Fruit fly (Drosophila melanogaster) whole organism, wandering third instar larva: ENCODE measurements around the gene CG33648.

Source experiments
- Abd-B ChIP-seq: fragments of >200 bp; optimal IDR thresholded peaks from 2 replicates; lab custom pipeline; 2017; ENCODE audit warnings: missing biosample characterization, missing genetic modification characterization
- CG32264 ChIP-seq: fragments of 200-800 bp; sonication (Bioruptor generic); optimal IDR thresholded peaks from 2 replicates; lab custom pipeline; 2016; ENCODE audit warnings: missing biosample characterization, missing genetic modification characterization
- CG9705 ChIP-seq: fragments of 200-800 bp; sonication (Bioruptor generic); optimal IDR thresholded peaks from 2 replicates; lab custom pipeline; 2018; ENCODE audit warnings: missing biosample characterization, mild to moderate bottlenecking, missing genetic modification characterization
- CrebA ChIP-seq: fragments of 200-800 bp; sonication (Bioruptor generic); optimal IDR thresholded peaks from 2 replicates; lab custom pipeline; 2016; ENCODE audit warnings: missing biosample characterization, mild to moderate bottlenecking, missing genetic modification characterization, borderline replicate concordance
- Dfd ChIP-seq: fragments of >200 bp; optimal IDR thresholded peaks from 2 replicates; lab custom pipeline; 2017; ENCODE audit warnings: missing biosample characterization, missing genetic modification characterization
- Dif ChIP-seq: fragments of 200-275, 200-300 bp; sonication (Bioruptor generic); optimal IDR thresholded peaks from 2 replicates; lab custom pipeline; 2018; ENCODE audit warnings: missing biosample characterization, missing genetic modification characterization; ENCODE audit not compliant: partially characterized antibody
- GATAd ChIP-seq: sonication (Bioruptor generic); optimal IDR thresholded peaks from 2 replicates; lab custom pipeline; 2016; ENCODE audit warnings: missing biosample characterization, missing genetic modification characterization
- HLH106 ChIP-seq: fragments of 200-800 bp; optimal IDR thresholded peaks from 3 replicates; lab custom pipeline; 2019; ENCODE audit warnings: missing biosample characterization, mild to moderate bottlenecking, missing genetic modification characterization, moderate library complexity
- Hnf4 ChIP-seq: fragments of 200-800 bp; sonication (Bioruptor generic); optimal IDR thresholded peaks from 2 replicates; lab custom pipeline; 2016; ENCODE audit warnings: missing biosample characterization, mild to moderate bottlenecking, missing genetic modification characterization
- Hr78 ChIP-seq: fragments of >200 bp; optimal IDR thresholded peaks from 2 replicates; lab custom pipeline; 2017; ENCODE audit warnings: missing biosample characterization, missing genetic modification characterization
- Hr83 ChIP-seq: fragments of 200-300 bp; sonication (Bioruptor generic); optimal IDR thresholded peaks from 2 replicates; lab custom pipeline; 2016; ENCODE audit warnings: missing biosample characterization, mild to moderate bottlenecking, missing genetic modification characterization, moderate library complexity; ENCODE audit not compliant: poor library complexity, severe bottlenecking
- Jra ChIP-seq: sonication (Bioruptor generic); optimal IDR thresholded peaks from 2 replicates; lab custom pipeline; 2016; ENCODE audit warnings: missing biosample characterization, missing genetic modification characterization
- Mio ChIP-seq: sonication (Bioruptor generic); optimal IDR thresholded peaks from 2 replicates; lab custom pipeline; 2016; ENCODE audit warnings: missing biosample characterization, missing genetic modification characterization
- Myc ChIP-seq: fragments of >200 bp; optimal IDR thresholded peaks from 2 replicates; lab custom pipeline; 2017
- N ChIP-seq: fragments of >200 bp; optimal IDR thresholded peaks from 2 replicates; lab custom pipeline; 2018; ENCODE audit warnings: missing biosample characterization, missing external identifiers, missing genetic modification characterization
- OdsH ChIP-seq: fragments of 200-800 bp; sonication (Bioruptor generic); optimal IDR thresholded peaks from 2 replicates; lab custom pipeline; 2016; ENCODE audit warnings: missing biosample characterization, mild to moderate bottlenecking, missing genetic modification characterization
- Rel ChIP-seq, 2 experiments: fragments of 200-800 bp; sonication (Bioruptor generic) in 1 of 2; optimal IDR thresholded peaks; 2 replicates in 1 of 2; 3 replicates in 1 of 2; lab custom pipeline; 2016 to 2019; ENCODE audit warnings: mild to moderate bottlenecking in 2 of 2, missing biosample characterization in 2 of 2, missing genetic modification characterization in 2 of 2, moderate library complexity in 1 of 2
- Sp1 ChIP-seq: fragments of 200-800 bp; sonication (Bioruptor generic); optimal IDR thresholded peaks from 3 replicates; lab custom pipeline; 2019; ENCODE audit warnings: missing biosample characterization, mild to moderate bottlenecking, missing genetic modification characterization, moderate library complexity
- Vsx2 ChIP-seq: fragments of 200-300, 225-300 bp; sonication (Bioruptor generic); optimal IDR thresholded peaks from 2 replicates; lab custom pipeline; 2018; ENCODE audit warnings: missing biosample characterization, missing genetic modification characterization; ENCODE audit not compliant: partially characterized antibody
- br ChIP-seq: fragments of 200-800 bp; sonication (Bioruptor generic); optimal IDR thresholded peaks from 2 replicates; lab custom pipeline; 2016; ENCODE audit warnings: missing biosample characterization, missing genetic modification characterization
- brk ChIP-seq: fragments of 200-800 bp; sonication (Bioruptor generic); optimal IDR thresholded peaks from 2 replicates; lab custom pipeline; 2016; ENCODE audit warnings: missing biosample characterization, mild to moderate bottlenecking, missing genetic modification characterization
- dl ChIP-seq, 2 experiments: fragments of 175-275, 200-275 bp in 1 of 2; fragments of 200-275 bp in 1 of 2; sonication (Bioruptor generic); optimal IDR thresholded peaks; lab custom pipeline; 2018; ENCODE audit warnings: mild to moderate bottlenecking in 2 of 2, missing biosample characterization in 2 of 2, missing genetic modification characterization in 2 of 2, moderate library complexity in 2 of 2; ENCODE audit not compliant: partially characterized antibody in 2 of 2, insufficient read depth in 1 of 2
- dmrt93B ChIP-seq: fragments of 200-800 bp; sonication (Bioruptor generic); optimal IDR thresholded peaks from 2 replicates; lab custom pipeline; 2018; ENCODE audit warnings: missing biosample characterization, mild to moderate bottlenecking, missing genetic modification characterization
- dsf ChIP-seq: sonication (Bioruptor generic); optimal IDR thresholded peaks from 2 replicates; lab custom pipeline; 2016; ENCODE audit warnings: missing biosample characterization, missing genetic modification characterization, borderline replicate concordance
- ey ChIP-seq: fragments of 200-800 bp; sonication (Bioruptor generic); optimal IDR thresholded peaks from 2 replicates; lab custom pipeline; 2016; ENCODE audit warnings: missing biosample characterization, missing genetic modification characterization
- foxo ChIP-seq, 2 experiments: fragments of 200-800 bp; sonication (Bioruptor generic); optimal IDR thresholded peaks; 2 replicates in 1 of 2; 3 replicates in 1 of 2; lab custom pipeline; 2016 to 2017; ENCODE audit warnings: missing biosample characterization in 2 of 2, missing genetic modification characterization in 2 of 2
- fru ChIP-seq: fragments of 200-800 bp; sonication (Bioruptor generic); optimal IDR thresholded peaks from 3 replicates; lab custom pipeline; 2016; ENCODE audit warnings: missing biosample characterization, mild to moderate bottlenecking, missing genetic modification characterization
- h ChIP-seq: fragments of 200-800 bp; sonication (Bioruptor generic); optimal IDR thresholded peaks from 3 replicates; lab custom pipeline; 2016; ENCODE audit warnings: missing biosample characterization, mild to moderate bottlenecking, missing genetic modification characterization
- jim ChIP-seq: fragments of 175-275, 200-325 bp; sonication (Bioruptor generic); optimal IDR thresholded peaks from 2 replicates; lab custom pipeline; 2016; ENCODE audit warnings: missing biosample characterization, mild to moderate bottlenecking, missing genetic modification characterization
- lola ChIP-seq: fragments of >200 bp; optimal IDR thresholded peaks from 2 replicates; lab custom pipeline; 2017; ENCODE audit warnings: missing biosample characterization, missing genetic modification characterization
- pan ChIP-seq: fragments of >200 bp; optimal IDR thresholded peaks from 2 replicates; lab custom pipeline; 2017
- psq ChIP-seq: fragments of 200-800 bp; sonication (Bioruptor generic); optimal IDR thresholded peaks from 3 replicates; lab custom pipeline; 2017; ENCODE audit warnings: missing biosample characterization, mild to moderate bottlenecking, missing genetic modification characterization, moderate library complexity
- rgr ChIP-seq: fragments of 200-800 bp; sonication (Bioruptor generic); optimal IDR thresholded peaks from 3 replicates; lab custom pipeline; 2016; ENCODE audit warnings: missing biosample characterization, mild to moderate bottlenecking, missing genetic modification characterization
- sage ChIP-seq: fragments of 200-800 bp; sonication (Bioruptor generic); optimal IDR thresholded peaks from 2 replicates; lab custom pipeline; 2016; ENCODE audit warnings: missing biosample characterization, mild to moderate bottlenecking, missing genetic modification characterization
- sv ChIP-seq: fragments of 200-800 bp; sonication (Bioruptor generic); optimal IDR thresholded peaks from 3 replicates; lab custom pipeline; 2016; ENCODE audit warnings: missing biosample characterization, missing genetic modification characterization
- tai ChIP-seq: sonication (Bioruptor generic); optimal IDR thresholded peaks from 2 replicates; lab custom pipeline; 2016; ENCODE audit warnings: missing biosample characterization, missing genetic modification characterization
- usp ChIP-seq: fragments of >200 bp; optimal IDR thresholded peaks from 2 replicates; lab custom pipeline; 2017; ENCODE audit warnings: missing biosample characterization, missing genetic modification characterization
- woc ChIP-seq: sonication (Bioruptor generic); optimal IDR thresholded peaks from 2 replicates; lab custom pipeline; 2016; ENCODE audit warnings: missing biosample characterization, mild to moderate bottlenecking, missing genetic modification characterization

CG33648 gene

DNA sequence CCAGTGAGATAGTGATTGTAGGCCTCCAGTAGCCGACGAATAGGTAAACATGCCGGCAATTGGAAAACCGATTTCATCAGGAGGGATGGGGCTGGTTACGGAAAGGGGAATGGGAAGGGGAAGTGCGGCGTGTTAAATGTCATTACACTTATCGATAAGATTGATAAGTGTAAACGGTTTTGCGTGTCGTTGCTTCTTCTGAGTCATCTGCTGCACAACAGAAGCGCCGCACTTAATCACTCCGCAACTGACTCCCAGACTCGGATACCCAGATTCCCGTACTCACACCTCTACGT is 30.4 kb downstream of the CG33648 start:
- TF ChIP-seq Jra (no peak), dsf (GFP tag; lab: Kevin White, UChicago) (no peak), CG32264 (GFP tag; lab: Kevin White, UChicago) (no peak), tai (GFP tag; lab: Kevin White, UChicago) (no peak), ey (GFP tag; lab: Kevin White, UChicago) (no peak), Hr78 (no peak), foxo (GFP tag; optimal IDR thresholded peaks at IDR 0.05; lab: Kevin White, UChicago) (no peak), Hnf4 (no peak), OdsH (GFP tag; lab: Kevin White, UChicago) (no peak), Rel (GFP tag; optimal IDR thresholded peaks at IDR 0.05; lab: Kevin White, UChicago) (no peak), Rel (tag; optimal IDR thresholded peaks at IDR 0.05; lab: Kevin White, UChicago) (no peak), Mio (no peak), fru (no peak), Sp1 (GFP tag; lab: Kevin White, UChicago) (no peak), Vsx2 (GFP tag; lab: Kevin White, UChicago) (no peak), br (GFP tag; lab: Kevin White, UChicago) (no peak), Dfd (GFP tag; lab: Kevin White, UChicago) (no peak)

DNA sequence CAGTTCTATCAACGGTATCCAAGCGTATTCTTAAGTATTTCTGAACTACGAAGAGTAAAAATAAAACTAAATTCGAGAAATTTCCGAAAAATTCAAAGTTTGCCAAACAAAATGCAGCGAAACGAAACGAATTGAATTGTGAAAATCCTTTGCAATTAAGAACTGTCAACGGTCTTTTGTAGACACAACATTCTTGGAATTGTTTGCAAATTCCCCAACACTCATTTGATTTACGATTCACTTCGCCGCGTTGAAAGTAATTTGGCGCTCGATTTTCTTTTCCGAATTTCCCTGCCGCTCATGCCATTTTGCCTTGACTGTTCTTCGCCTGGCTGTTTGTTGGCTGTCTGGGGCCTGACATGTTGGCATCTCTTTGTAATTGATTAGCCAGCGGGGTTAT is 32.1 kb downstream of the CG33648 start:
- no peak for TF ChIP-seq dsf (GFP tag; lab: Kevin White, UChicago)
- TF ChIP-seq sv (GFP tag; lab: Kevin White, UChicago): no peak
- TF ChIP-seq sage: no peak
- TF ChIP-seq Hr78: no peak

- TF ChIP-seq GATAd (GFP tag; lab: Kevin White, UChicago) (no peak), sv (GFP tag; lab: Kevin White, UChicago) (peak; percentile 81)
Measured at dm6 chr2L:14556811-14557210, 32.7 kb downstream of the CG33648 start.

DNA sequence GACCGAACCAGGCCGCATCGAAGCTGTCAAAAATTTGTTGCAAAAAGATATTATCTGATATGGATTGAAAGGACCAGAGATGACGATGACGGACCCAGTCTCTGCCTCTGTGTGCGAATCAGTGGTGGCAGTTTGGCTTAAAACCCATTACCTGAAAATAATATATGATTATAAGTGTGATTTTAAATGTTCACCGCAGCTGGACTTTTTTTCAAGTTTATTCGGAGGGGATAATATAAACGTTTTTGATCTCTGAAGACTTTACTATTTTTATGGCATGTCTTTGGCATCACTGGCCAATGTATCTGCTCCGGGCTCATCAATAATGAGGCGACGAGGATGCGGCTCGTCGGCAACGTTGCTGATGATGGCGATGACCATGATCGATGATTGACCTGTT is 33.6 kb downstream of the CG33648 start:
- peak; percentile 78 for TF ChIP-seq sage
- no peak for TF ChIP-seq Dfd (GFP tag; lab: Kevin White, UChicago)
- TF ChIP-seq woc (GFP tag; lab: Kevin White, UChicago): peak; percentile 88
- no peak for TF ChIP-seq Vsx2 (GFP tag; lab: Kevin White, UChicago)
- peak; percentile 84 for TF ChIP-seq brk (GFP tag; lab: Kevin White, UChicago)
- peak; percentile 35 to 90 for TF ChIP-seq foxo (GFP tag; optimal IDR thresholded peaks at IDR 0.05; lab: Kevin White, UChicago)
- TF ChIP-seq dl (GFP tag; optimal IDR thresholded peaks at IDR 0.05; lab: Kevin White, UChicago; ENCODE audit: insufficient read depth in 1 of 2, partially characterized antibody in 2 of 2): no peak
- TF ChIP-seq rgr: peak; percentile 91
- TF ChIP-seq Jra: peak; percentile 62
- TF ChIP-seq Dif (GFP tag; lab: Kevin White, UChicago): no peak
- peak; percentile 61 for TF ChIP-seq CG32264 (GFP tag; lab: Kevin White, UChicago)
- TF ChIP-seq h (GFP tag; lab: Kevin White, UChicago): peak; percentile 92
- peak; percentile 92 for TF ChIP-seq fru
- no peak for TF ChIP-seq lola
- peak; percentile 58 for TF ChIP-seq dmrt93B (GFP tag; lab: Kevin White, UChicago)
- peak; percentile 13 for TF ChIP-seq Rel (GFP tag; optimal IDR thresholded peaks at IDR 0.05; lab: Kevin White, UChicago)
- TF ChIP-seq Rel (tag; optimal IDR thresholded peaks at IDR 0.05; lab: Kevin White, UChicago): peak; percentile 49
- TF ChIP-seq psq (GFP tag; lab: Kevin White, UChicago): peak; percentile 81
- peak; percentile 22 for TF ChIP-seq CrebA (GFP tag; lab: Kevin White, UChicago)
- peak; percentile 83 for TF ChIP-seq Hnf4
- no peak for TF ChIP-seq Mio
- peak; percentile 54 for TF ChIP-seq tai (GFP tag; lab: Kevin White, UChicago)
- no peak for TF ChIP-seq usp (GFP tag; lab: Kevin White, UChicago)
- TF ChIP-seq Myc (lab: Kevin White, UChicago): peak; percentile 67
- peak; percentile 85 for TF ChIP-seq HLH106 (tag; lab: Kevin White, UChicago)
- TF ChIP-seq dsf (GFP tag; lab: Kevin White, UChicago): no peak
- no peak for TF ChIP-seq sv (GFP tag; lab: Kevin White, UChicago)
- TF ChIP-seq Hr78: no peak
- TF ChIP-seq br (GFP tag; lab: Kevin White, UChicago): peak; percentile 91
- TF ChIP-seq GATAd (GFP tag; lab: Kevin White, UChicago): no peak
- peak; percentile 92 for TF ChIP-seq OdsH (GFP tag; lab: Kevin White, UChicago)
- TF ChIP-seq ey (GFP tag; lab: Kevin White, UChicago): peak; percentile 87
- TF ChIP-seq Hr83 (GFP tag; lab: Kevin White, UChicago): no peak
- TF ChIP-seq jim: no peak
- peak; percentile 86 for TF ChIP-seq Sp1 (GFP tag; lab: Kevin White, UChicago)
- TF ChIP-seq pan (lab: Kevin White, UChicago): no peak
- TF ChIP-seq CG9705: peak; percentile 58
- TF ChIP-seq Abd-B (GFP tag; lab: Kevin White, UChicago): no peak
- TF ChIP-seq N: no peak
